Fruit fly (Drosophila melanogaster) whole organism, adult: Measurements from ENCODE around the gene NimC1.

ENCODE experiments used
- CG11617 ChIP-seq: fragments of 200-800 bp; sonication (Bioruptor generic); optimal IDR thresholded peaks from 2 replicates; lab custom pipeline; 2017; ENCODE audit warnings: mild to moderate bottlenecking, missing biosample characterization, missing genetic modification reagents, missing genetic modification characterization
- CG12768 ChIP-seq: fragments of 200-800 bp; sonication (Bioruptor generic); optimal IDR thresholded peaks from 2 replicates; lab custom pipeline; 2017; ENCODE audit warnings: missing biosample characterization, missing genetic modification characterization, mild to moderate bottlenecking, moderate library complexity, missing genetic modification reagents
- CG33017 ChIP-seq: fragments of 200-800 bp; sonication (Bioruptor generic); optimal IDR thresholded peaks from 2 replicates; lab custom pipeline; 2018; ENCODE audit warnings: missing biosample characterization, mild to moderate bottlenecking, missing genetic modification characterization, moderate library complexity
- CG7101 ChIP-seq: fragments of 200-800 bp; sonication (Bioruptor generic); optimal IDR thresholded peaks from 2 replicates; lab custom pipeline; 2018; ENCODE audit warnings: missing biosample characterization, mild to moderate bottlenecking, missing genetic modification characterization, moderate library complexity
- ovo ChIP-seq: fragments of 200-800 bp; sonication (Bioruptor generic); optimal IDR thresholded peaks from 2 replicates; lab custom pipeline; 2016; ENCODE audit warnings: missing biosample characterization, missing genetic modification characterization

dm6 chr2L:13925699-13926098, 50.9 kb downstream of the NimC1 start:
- TF ChIP-seq ovo (GFP tag; lab: Kevin White, UChicago): no peak
- TF ChIP-seq CG7101: no peak
- TF ChIP-seq CG12768 (GFP tag; lab: Kevin White, UChicago): no peak
- no peak for TF ChIP-seq CG33017 (tag; lab: Kevin White, UChicago)
- no peak for TF ChIP-seq CG11617 (GFP tag; lab: Kevin White, UChicago)
